Worm (Caenorhabditis elegans): Measurements from ENCODE around the gene T24E12.10.

T24E12.10 gene

DNA sequence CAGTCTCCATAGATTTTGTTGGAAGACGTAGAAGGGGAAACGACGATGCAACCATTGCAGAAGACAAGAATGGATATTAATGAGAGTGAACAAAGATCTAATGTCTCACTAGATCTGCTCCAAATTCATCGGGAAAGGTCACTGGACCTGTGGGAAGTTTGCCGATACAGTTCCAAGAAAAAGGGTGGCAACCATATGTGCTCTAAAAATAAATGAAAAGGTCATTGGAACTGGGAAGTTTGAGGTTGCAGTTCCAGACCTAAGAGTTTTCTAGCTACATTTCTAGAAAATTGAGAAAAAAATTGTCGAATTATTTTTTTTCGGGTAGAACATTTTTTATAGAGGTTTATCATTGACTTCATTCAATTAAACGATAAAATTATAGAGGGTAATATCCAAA, 25.6 kb downstream of the T24E12.10 start, which contains the start of gene fbxb-92:
TSS of gene fbxb-92 (minus strand) at position 101 of the 400 bp plus-strand sequence.
- no peak for TF ChIP-seq pes-1 (GFP tag; IDR thresholded peaks at IDR 0.05)
- no peak for TF ChIP-seq flt-1 (GFP tag; IDR thresholded peaks at IDR 0.05)
- TF ChIP-seq hnd-1 (tag; optimal IDR thresholded peaks at IDR 0.05), result no peak
- no peak for TF ChIP-seq tbx-37 (GFP tag; conservative IDR thresholded peaks at IDR 0.05)
- no peak for TF ChIP-seq hmbx-1 (tag; optimal IDR thresholded peaks at IDR 0.05)
- TF ChIP-seq ceh-36 (tag; optimal IDR thresholded peaks at IDR 0.05), result no peak
- TF ChIP-seq hmg-4 (GFP tag; optimal IDR thresholded peaks at IDR 0.05), result no peak
- TF ChIP-seq scrt-1 (GFP tag; IDR thresholded peaks at IDR 0.05), result no peak
- TF ChIP-seq tra-4 (tag; optimal IDR thresholded peaks at IDR 0.05), result no peak
- TF ChIP-seq tbx-11 (GFP tag; IDR thresholded peaks at IDR 0.05), result no peak
- no peak for TF ChIP-seq ama-1 (optimal IDR thresholded peaks at IDR 0.05)
- TF ChIP-seq aly-1 (tag; optimal IDR thresholded peaks at IDR 0.05), result no peak

DNA sequence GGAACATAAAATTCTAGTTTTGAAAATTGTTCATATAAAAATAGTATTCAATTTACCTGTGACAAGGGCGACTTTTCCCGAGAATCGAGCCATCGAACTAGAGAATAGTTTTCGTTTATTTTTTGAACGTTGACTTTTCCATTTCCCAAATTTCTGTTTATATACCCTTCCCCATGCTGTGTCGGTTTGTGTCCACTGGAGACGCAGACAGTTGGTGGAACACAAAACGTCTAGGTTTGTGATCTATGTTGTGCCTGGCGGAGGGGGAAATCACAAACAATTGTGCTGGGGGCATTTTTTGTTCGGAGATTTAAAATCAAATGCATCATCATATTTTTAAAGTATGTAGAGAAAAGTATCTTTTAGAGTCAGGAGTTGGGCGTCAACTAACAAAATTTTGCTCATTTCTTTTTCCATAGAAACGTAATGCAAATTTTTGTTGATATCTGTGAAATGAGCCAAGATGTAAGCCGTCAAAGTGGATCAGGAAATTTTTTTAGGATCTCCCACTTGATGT, 29.3 kb downstream of the T24E12.10 start, which contains the start of gene nta-1:
TSS of gene nta-1 (minus strand) at position 131 of the 517 bp plus-strand sequence.
- TF ChIP-seq hnd-1 (tag; optimal IDR thresholded peaks at IDR 0.05) (no peak), hmbx-1 (tag; optimal IDR thresholded peaks at IDR 0.05) (no peak), B0310.2 (tag; optimal IDR thresholded peaks at IDR 0.05) (no peak), F13C5.2 (tag; optimal IDR thresholded peaks at IDR 0.05) (no peak), ama-1 (optimal IDR thresholded peaks at IDR 0.05) (no peak), sea-1 (GFP tag; conservative IDR thresholded peaks at IDR 0.05) (no peak), pes-1 (GFP tag; IDR thresholded peaks at IDR 0.05) (no peak), ceh-36 (tag; optimal IDR thresholded peaks at IDR 0.05) (no peak), ets-7 (tag; optimal IDR thresholded peaks at IDR 0.05) (no peak), scrt-1 (GFP tag; IDR thresholded peaks at IDR 0.05) (no peak), aly-1 (tag; optimal IDR thresholded peaks at IDR 0.05) (no peak), ceh-13 (GFP tag; optimal IDR thresholded peaks at IDR 0.05) (no peak), tbx-37 (GFP tag; conservative IDR thresholded peaks at IDR 0.05) (no peak), tbx-11 (GFP tag; IDR thresholded peaks at IDR 0.05) (no peak), tra-4 (tag; optimal IDR thresholded peaks at IDR 0.05) (no peak), flt-1 (GFP tag; IDR thresholded peaks at IDR 0.05) (no peak)

DNA sequence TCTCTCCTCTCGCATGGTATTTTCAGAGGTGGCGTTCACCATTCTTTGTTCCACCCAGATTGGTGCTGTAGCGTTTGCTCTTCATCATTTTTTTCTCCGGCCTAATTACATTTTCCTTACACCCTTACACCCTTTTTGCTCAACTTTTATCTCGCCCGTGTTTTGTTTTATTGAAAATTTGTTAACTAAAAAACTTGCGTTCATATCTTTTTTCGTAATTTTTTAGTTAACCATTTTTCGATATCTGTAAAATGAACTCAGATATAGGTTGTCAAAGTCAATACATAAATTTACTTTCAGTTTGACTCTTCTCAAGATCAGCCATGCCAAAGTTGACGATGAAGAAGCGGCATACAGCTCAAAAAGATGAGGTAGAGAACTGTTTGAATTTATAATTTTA, 31.4 kb downstream of the T24E12.10 start, which contains the start of gene F12E12.1:
TSS of gene F12E12.1 (plus strand) at position 301 of the 400 bp plus-strand sequence.
- no peak for TF ChIP-seq ama-1 (optimal IDR thresholded peaks at IDR 0.05)
- TF ChIP-seq aly-1 (tag; optimal IDR thresholded peaks at IDR 0.05), result no peak
- no peak for TF ChIP-seq hmbx-1 (tag; optimal IDR thresholded peaks at IDR 0.05)
- no peak for TF ChIP-seq ets-7 (tag; optimal IDR thresholded peaks at IDR 0.05)
- TF ChIP-seq pes-1 (GFP tag; IDR thresholded peaks at IDR 0.05), result no peak
- no peak for TF ChIP-seq B0310.2 (tag; optimal IDR thresholded peaks at IDR 0.05)
- no peak for TF ChIP-seq sea-1 (GFP tag; conservative IDR thresholded peaks at IDR 0.05)
- no peak for TF ChIP-seq tbx-37 (GFP tag; conservative IDR thresholded peaks at IDR 0.05)
- TF ChIP-seq hmg-4 (GFP tag; optimal IDR thresholded peaks at IDR 0.05), result no peak
- TF ChIP-seq ceh-36 (tag; optimal IDR thresholded peaks at IDR 0.05), result no peak
- TF ChIP-seq ceh-13 (GFP tag; optimal IDR thresholded peaks at IDR 0.05), result no peak
- TF ChIP-seq flt-1 (GFP tag; IDR thresholded peaks at IDR 0.05), result no peak
- TF ChIP-seq F13C5.2 (tag; optimal IDR thresholded peaks at IDR 0.05), result no peak
- no peak for TF ChIP-seq tbx-11 (GFP tag; IDR thresholded peaks at IDR 0.05)

DNA sequence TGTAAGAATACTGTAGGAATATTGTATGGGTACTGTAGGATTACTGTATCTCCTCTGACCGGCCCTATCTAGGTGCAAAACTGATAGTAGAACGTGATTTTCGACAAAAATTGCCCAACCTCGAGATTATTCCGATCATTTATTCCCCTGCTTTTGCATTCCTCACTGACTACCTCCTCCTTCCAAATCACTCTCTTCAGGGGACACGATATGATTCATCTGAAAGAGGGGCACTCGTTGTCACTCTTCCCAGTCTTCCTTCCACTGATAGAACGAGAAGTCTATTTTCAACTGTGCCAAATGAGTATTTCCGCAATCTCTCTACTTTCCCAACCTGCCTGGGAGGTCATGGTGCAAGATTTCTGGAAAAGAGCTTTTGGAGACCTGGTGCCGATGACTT, 33.4 kb downstream of the T24E12.10 start, which contains the start of gene F12E12.2:
TSS of gene F12E12.2 (plus strand) at position 301 of the 400 bp plus-strand sequence.
- no peak for TF ChIP-seq ceh-13 (GFP tag; optimal IDR thresholded peaks at IDR 0.05)
- TF ChIP-seq hnd-1 (tag; optimal IDR thresholded peaks at IDR 0.05), result no peak
- no peak for TF ChIP-seq ama-1 (optimal IDR thresholded peaks at IDR 0.05)
- TF ChIP-seq scrt-1 (GFP tag; IDR thresholded peaks at IDR 0.05), result no peak
- TF ChIP-seq hmbx-1 (tag; optimal IDR thresholded peaks at IDR 0.05), result no peak
- no peak for TF ChIP-seq ets-7 (tag; optimal IDR thresholded peaks at IDR 0.05)
- no peak for TF ChIP-seq sea-1 (GFP tag; conservative IDR thresholded peaks at IDR 0.05)
- TF ChIP-seq ceh-36 (tag; optimal IDR thresholded peaks at IDR 0.05), result no peak
- TF ChIP-seq flt-1 (GFP tag; IDR thresholded peaks at IDR 0.05), result no peak
- TF ChIP-seq tra-4 (tag; optimal IDR thresholded peaks at IDR 0.05), result no peak
- no peak for TF ChIP-seq F13C5.2 (tag; optimal IDR thresholded peaks at IDR 0.05)
- TF ChIP-seq hmg-4 (GFP tag; optimal IDR thresholded peaks at IDR 0.05), result no peak
- no peak for TF ChIP-seq B0310.2 (tag; optimal IDR thresholded peaks at IDR 0.05)

DNA sequence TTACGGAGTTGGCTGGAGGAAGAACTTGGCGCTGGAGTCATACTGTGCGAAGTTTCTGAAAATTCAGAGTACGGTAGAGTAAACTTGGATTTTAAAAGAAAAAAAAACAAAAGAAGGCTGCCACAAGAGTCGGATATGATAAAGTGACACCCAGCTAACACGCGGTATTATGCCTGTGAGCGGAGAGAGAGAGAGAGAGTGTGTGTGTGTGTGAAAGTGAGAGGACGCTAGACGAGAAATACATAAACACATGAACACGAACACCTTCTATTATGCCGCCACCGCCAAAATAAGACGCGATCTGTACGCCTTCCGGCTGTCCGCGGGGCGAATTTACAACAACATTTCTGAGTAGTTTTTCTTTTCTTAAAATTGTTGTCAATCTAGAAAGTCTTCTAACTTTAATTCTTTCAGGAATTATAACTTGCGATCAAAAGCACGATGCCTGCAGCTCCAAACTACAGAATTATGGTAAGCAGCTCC, 36.1 kb downstream of the T24E12.10 start, which contains the start of gene F12E12.6:
TSS of gene F12E12.6 (minus strand) at position 51 of the 483 bp plus-strand sequence.
- TF ChIP-seq tra-4 (tag; optimal IDR thresholded peaks at IDR 0.05) (no peak), aly-1 (tag; optimal IDR thresholded peaks at IDR 0.05) (no peak), tbx-11 (GFP tag; IDR thresholded peaks at IDR 0.05) (no peak), hmg-4 (GFP tag; optimal IDR thresholded peaks at IDR 0.05) (no peak), ets-7 (tag; optimal IDR thresholded peaks at IDR 0.05) (no peak), F13C5.2 (tag; optimal IDR thresholded peaks at IDR 0.05) (no peak), tbx-37 (GFP tag; conservative IDR thresholded peaks at IDR 0.05) (no peak), ceh-36 (tag; optimal IDR thresholded peaks at IDR 0.05) (no peak), scrt-1 (GFP tag; IDR thresholded peaks at IDR 0.05) (no peak), hmbx-1 (tag; optimal IDR thresholded peaks at IDR 0.05) (no peak), ceh-13 (GFP tag; optimal IDR thresholded peaks at IDR 0.05) (no peak), B0310.2 (tag; optimal IDR thresholded peaks at IDR 0.05) (no peak), flt-1 (GFP tag; IDR thresholded peaks at IDR 0.05) (no peak), hnd-1 (tag; optimal IDR thresholded peaks at IDR 0.05) (no peak), pes-1 (GFP tag; IDR thresholded peaks at IDR 0.05) (no peak), ama-1 (optimal IDR thresholded peaks at IDR 0.05) (no peak), sea-1 (GFP tag; conservative IDR thresholded peaks at IDR 0.05) (no peak)

DNA sequence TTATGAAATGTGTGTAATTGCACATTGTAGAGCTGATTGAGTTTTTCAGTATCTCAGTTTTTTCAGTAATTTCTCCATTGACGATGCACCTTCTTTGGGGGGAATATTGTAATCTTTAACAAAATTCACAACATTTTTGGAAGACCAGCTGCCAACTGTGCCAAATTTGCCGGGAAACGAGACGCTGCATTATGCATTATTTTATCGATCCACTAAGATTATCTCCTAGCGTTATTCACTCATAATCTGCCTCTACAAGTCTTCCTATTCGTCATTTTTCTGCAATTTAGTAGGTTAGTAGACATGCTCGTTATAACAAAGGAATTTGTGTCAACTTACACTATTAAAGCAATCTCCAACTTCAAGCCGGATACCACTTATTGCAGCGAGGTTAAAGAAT, 41.3 kb downstream of the T24E12.10 start, which contains the start of the genes sdz-12 and bath-31:
TSS of gene sdz-12 (minus strand) at position 101 of the 400 bp plus-strand sequence.
TSS of gene bath-31 (plus strand) at position 251 of the 400 bp plus-strand sequence.
- no peak for TF ChIP-seq scrt-1 (GFP tag; IDR thresholded peaks at IDR 0.05)
- no peak for TF ChIP-seq ceh-36 (tag; optimal IDR thresholded peaks at IDR 0.05)
- no peak for TF ChIP-seq hmg-4 (GFP tag; optimal IDR thresholded peaks at IDR 0.05)
- TF ChIP-seq tbx-37 (GFP tag; conservative IDR thresholded peaks at IDR 0.05), result no peak
- no peak for TF ChIP-seq ceh-13 (GFP tag; optimal IDR thresholded peaks at IDR 0.05)
- no peak for TF ChIP-seq tra-4 (tag; optimal IDR thresholded peaks at IDR 0.05)
- TF ChIP-seq ets-7 (tag; optimal IDR thresholded peaks at IDR 0.05), result no peak
- TF ChIP-seq hmbx-1 (tag; optimal IDR thresholded peaks at IDR 0.05), result no peak
- no peak for TF ChIP-seq B0310.2 (tag; optimal IDR thresholded peaks at IDR 0.05)
- no peak for TF ChIP-seq sea-1 (GFP tag; conservative IDR thresholded peaks at IDR 0.05)
- TF ChIP-seq aly-1 (tag; optimal IDR thresholded peaks at IDR 0.05), result no peak
- no peak for TF ChIP-seq tbx-11 (GFP tag; IDR thresholded peaks at IDR 0.05)
